Worm (Caenorhabditis elegans) whole organism, early embryonic: ENCODE measurements around the gene M163.11.

Experiments
- ama-1 ChIP-seq: fragments of 150-350 bp; optimal IDR thresholded peaks from 2 replicates; lab custom pipeline; 2014
- ceh-36 ChIP-seq: sonication (generic microtip); optimal IDR thresholded peaks from 2 replicates; lab custom pipeline; 2016; ENCODE audit warnings: missing genetic modification characterization, inconsistent platforms, missing compliant biosample characterization
- flt-1 ChIP-seq: fragments of 200-800 bp; sonication (Bioruptor generic); IDR thresholded peaks from 2 replicates; pipeline ENCODE4 v1.3.6; 2022; ENCODE audit warnings: missing genetic modification characterization, missing compliant biosample characterization
- hmbx-1 ChIP-seq: sonication (generic microtip); optimal IDR thresholded peaks from 2 replicates; lab custom pipeline; 2016; ENCODE audit warnings: mild to moderate bottlenecking, missing genetic modification characterization, missing compliant biosample characterization
- hnd-1 ChIP-seq: sonication (generic microtip); optimal IDR thresholded peaks from 2 replicates; lab custom pipeline; 2016; ENCODE audit warnings: missing genetic modification characterization, missing compliant biosample characterization
- pes-1 ChIP-seq: fragments of 200-800 bp; sonication (Bioruptor generic); IDR thresholded peaks from 2 replicates; pipeline ENCODE4 v1.3.6; 2022; ENCODE audit warnings: missing genetic modification reagents, missing genetic modification characterization, missing compliant biosample characterization
- scrt-1 ChIP-seq: fragments of 200-800 bp; sonication (Bioruptor generic); IDR thresholded peaks from 2 replicates; pipeline ENCODE4 v1.3.6; 2022; ENCODE audit warnings: missing genetic modification characterization, missing compliant biosample characterization
- sea-1 ChIP-seq: fragments of 200-800 bp; sonication (Bioruptor generic); conservative IDR thresholded peaks from 2 replicates; pipeline ENCODE4 v1.3.6; 2022; ENCODE audit warnings: missing genetic modification characterization, missing compliant biosample characterization
- tbx-11 ChIP-seq: fragments of 200-800 bp; sonication (Bioruptor generic); IDR thresholded peaks from 2 replicates; pipeline ENCODE4 v1.3.6; 2022; ENCODE audit warnings: missing genetic modification characterization, missing compliant biosample characterization
- tra-4 ChIP-seq: sonication (generic microtip); optimal IDR thresholded peaks from 2 replicates; lab custom pipeline; 2017; ENCODE audit warnings: missing genetic modification characterization, missing compliant biosample characterization

ce11 chrX:14495075-14495474, 15.9 kb downstream of the M163.11 start:
- no peak for TF ChIP-seq ceh-36 (tag; lab: Kevin White, UChicago)
- TF ChIP-seq ama-1 (lab: Kevin White, UChicago): no peak
- no peak for TF ChIP-seq pes-1 (GFP tag; lab: Robert Waterston, UW)
- no peak for TF ChIP-seq hmbx-1 (tag; lab: Kevin White, UChicago)
- no peak for TF ChIP-seq tbx-11
- TF ChIP-seq scrt-1 (GFP tag; lab: Robert Waterston, UW): no peak
- no peak for TF ChIP-seq flt-1
- no peak for TF ChIP-seq hnd-1 (tag; lab: Kevin White, UChicago)
- no peak for TF ChIP-seq tra-4 (tag; lab: Kevin White, UChicago)
- TF ChIP-seq sea-1 (GFP tag; lab: Robert Waterston, UW): no peak
